Worm (Caenorhabditis elegans): ENCODE data around the gene str-81.

DNA sequence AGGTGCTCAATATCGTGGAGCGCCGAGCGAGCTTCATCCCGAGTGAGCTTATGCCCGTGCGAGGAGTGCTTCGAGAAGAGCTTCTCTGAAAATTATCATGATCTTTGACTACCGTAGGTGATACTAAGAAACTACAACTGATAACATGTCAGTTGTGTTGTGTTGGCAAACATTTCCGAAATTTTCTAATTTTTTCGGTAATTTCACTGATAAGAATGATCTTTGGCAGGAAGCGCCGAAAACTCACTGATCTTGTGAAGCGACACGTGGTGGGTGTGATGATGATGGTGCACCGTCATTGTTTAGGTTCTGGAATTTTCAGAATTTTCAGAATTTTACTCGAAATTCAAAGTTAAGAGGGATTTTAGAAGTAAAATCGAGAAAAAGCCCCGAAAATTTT lies 47.6 kb downstream of the str-81 start, which contains the start of gene Y39B6A.1:
- TF ChIP-seq ceh-28 (tag; optimal IDR thresholded peaks at IDR 0.05) (no peak), lin-39 (tag; optimal IDR thresholded peaks at IDR 0.05) (no peak), nhr-77 (tag; optimal IDR thresholded peaks at IDR 0.05) (no peak)
